Worm (Caenorhabditis elegans) whole organism, mixed stage, embryonic: ENCODE results near the gene try-9.

ENCODE experiments used
- M03D4.4 ChIP-seq: sonication (generic microtip); optimal IDR thresholded peaks from 2 replicates; lab custom pipeline; 2017; ENCODE audit warnings: mild to moderate bottlenecking, missing genetic modification characterization, missing compliant biosample characterization
- bed-3 ChIP-seq: fragments of 200-800 bp; sonication (Bioruptor generic); optimal IDR thresholded peaks from 3 replicates; lab custom pipeline; 2018; ENCODE audit warnings: mild to moderate bottlenecking, missing genetic modification characterization, moderate library complexity, missing compliant biosample characterization
- ceh-39 ChIP-seq: fragments of 150-350 bp; optimal IDR thresholded peaks from 2 replicates; lab custom pipeline; 2014; ENCODE audit warnings: missing biosample characterization, missing genetic modification characterization
- ceh-43 ChIP-seq: fragments of 200-800 bp; sonication (Bioruptor generic); optimal IDR thresholded peaks from 2 replicates; lab custom pipeline; 2018; ENCODE audit warnings: mild to moderate bottlenecking, missing genetic modification characterization, moderate library complexity, missing compliant biosample characterization
- ceh-83 ChIP-seq: fragments of 200-800 bp; sonication (Bioruptor generic); optimal IDR thresholded peaks from 2 replicates; lab custom pipeline; 2018; ENCODE audit warnings: mild to moderate bottlenecking, missing genetic modification characterization, missing compliant biosample characterization
- ces-1 ChIP-seq: fragments of 150-350 bp; optimal IDR thresholded peaks from 2 replicates; lab custom pipeline; 2014; ENCODE audit warnings: missing biosample characterization, missing genetic modification reagents, missing genetic modification characterization
- cnd-1 ChIP-seq: fragments of 200-800 bp; sonication (Bioruptor generic); optimal IDR thresholded peaks from 2 replicates; lab custom pipeline; 2018; ENCODE audit warnings: mild to moderate bottlenecking, missing genetic modification characterization, missing compliant biosample characterization
- drap-1 ChIP-seq: fragments of 200-800 bp; sonication (Bioruptor generic); optimal IDR thresholded peaks from 3 replicates; lab custom pipeline; 2018; ENCODE audit warnings: mild to moderate bottlenecking, missing genetic modification characterization, missing compliant biosample characterization
- elt-3 ChIP-seq: fragments of 150-350 bp; optimal IDR thresholded peaks from 2 replicates; lab custom pipeline; 2014; ENCODE audit warnings: missing biosample characterization, missing genetic modification characterization
- flh-1 ChIP-seq: fragments of 200-800 bp; sonication (Bioruptor generic); optimal IDR thresholded peaks from 2 replicates; lab custom pipeline; 2018; ENCODE audit warnings: mild to moderate bottlenecking, missing genetic modification characterization, moderate library complexity, missing compliant biosample characterization
- ham-2 ChIP-seq: fragments of 200-800 bp; sonication (Bioruptor generic); optimal IDR thresholded peaks from 2 replicates; lab custom pipeline; 2018; ENCODE audit warnings: mild to moderate bottlenecking, missing genetic modification characterization, missing compliant biosample characterization
- hlh-1 ChIP-seq: fragments of 150-350 bp; optimal IDR thresholded peaks from 2 replicates; lab custom pipeline; 2014; ENCODE audit warnings: missing biosample characterization, missing genetic modification reagents, missing genetic modification characterization
- lin-13 ChIP-seq: fragments of 150-350 bp; optimal IDR thresholded peaks from 2 replicates; lab custom pipeline; 2014; ENCODE audit warnings: missing biosample characterization, missing genetic modification characterization
- lin-32 ChIP-seq: fragments of 200-800 bp; sonication (Bioruptor generic); optimal IDR thresholded peaks from 2 replicates; lab custom pipeline; 2018; ENCODE audit warnings: mild to moderate bottlenecking, missing genetic modification characterization, missing compliant biosample characterization
- lsy-2 ChIP-seq: fragments of 150-350 bp; optimal IDR thresholded peaks from 2 replicates; lab custom pipeline; 2014; ENCODE audit warnings: missing biosample characterization, missing genetic modification characterization
- mab-5 ChIP-seq: fragments of 150-350 bp; optimal IDR thresholded peaks from 2 replicates; lab custom pipeline; 2014; ENCODE audit warnings: missing biosample characterization, missing genetic modification characterization
- mep-1 ChIP-seq: fragments of 150-350 bp; optimal IDR thresholded peaks from 2 replicates; lab custom pipeline; 2017; ENCODE audit warnings: missing biosample characterization, missing genetic modification reagents, missing genetic modification characterization, inconsistent platforms
- mls-2 ChIP-seq: sonication (generic microtip); optimal IDR thresholded peaks from 2 replicates; lab custom pipeline; 2016; ENCODE audit warnings: mild to moderate bottlenecking, missing genetic modification characterization, moderate library complexity, missing compliant biosample characterization
- nhr-12 ChIP-seq: fragments of 150-350 bp; optimal IDR thresholded peaks from 2 replicates; lab custom pipeline; 2014; ENCODE audit warnings: missing biosample characterization, missing genetic modification characterization
- nhr-2 ChIP-seq: fragments of 150-350 bp; optimal IDR thresholded peaks from 2 replicates; lab custom pipeline; 2014; ENCODE audit warnings: missing biosample characterization, missing genetic modification characterization
- nhr-237 ChIP-seq: fragments of 150-350 bp; optimal IDR thresholded peaks from 2 replicates; lab custom pipeline; 2014; ENCODE audit warnings: missing biosample characterization, missing genetic modification characterization
- nhr-28 ChIP-seq: fragments of 150-350 bp; optimal IDR thresholded peaks from 2 replicates; lab custom pipeline; 2014; ENCODE audit warnings: missing biosample characterization, missing genetic modification characterization
- pha-4 ChIP-seq: fragments of 150-350 bp; optimal IDR thresholded peaks from 2 replicates; lab custom pipeline; 2018; ENCODE audit warnings: missing biosample characterization, missing genetic modification reagents, missing genetic modification characterization
- sem-2 ChIP-seq: fragments of 200-800 bp; sonication (Bioruptor generic); optimal IDR thresholded peaks from 2 replicates; lab custom pipeline; 2018; ENCODE audit warnings: mild to moderate bottlenecking, missing genetic modification characterization, missing compliant biosample characterization
- snpc-4 ChIP-seq: fragments of 150-350 bp; optimal IDR thresholded peaks from 2 replicates; lab custom pipeline; 2014; ENCODE audit warnings: missing biosample characterization, missing genetic modification characterization
- sptf-1 ChIP-seq: sonication (generic microtip); optimal IDR thresholded peaks from 2 replicates; lab custom pipeline; 2017; ENCODE audit warnings: mild to moderate bottlenecking, missing genetic modification characterization, moderate library complexity, missing compliant biosample characterization
- tbx-8 ChIP-seq: fragments of 200-800 bp; sonication (Bioruptor generic); optimal IDR thresholded peaks from 2 replicates; lab custom pipeline; 2018; ENCODE audit warnings: mild to moderate bottlenecking, missing genetic modification characterization, moderate library complexity, missing compliant biosample characterization
- unc-120 ChIP-seq: sonication (generic microtip); optimal IDR thresholded peaks from 2 replicates; lab custom pipeline; 2017; ENCODE audit warnings: missing genetic modification characterization, missing compliant biosample characterization; ENCODE audit not compliant: poor library complexity, severe bottlenecking
- zip-8 ChIP-seq: fragments of 150-350 bp; optimal IDR thresholded peaks from 2 replicates; lab custom pipeline; 2014; ENCODE audit warnings: missing biosample characterization, missing genetic modification characterization

The try-9 gene

ce11 chrII:4367923-4368322 is at the start of gene try-9:
try-9 (plus strand) TSS chrII:4368223.
- no peak for TF ChIP-seq nhr-28 (tag; lab: Kevin White, UChicago)
- no peak for TF ChIP-seq lin-13 (tag; lab: Kevin White, UChicago)
- no peak for TF ChIP-seq mls-2
- TF ChIP-seq sptf-1 (tag; lab: Kevin White, UChicago): no peak

ce11 chrII:4319537-4320019 is 48.4 kb upstream of the try-9 start, which contains the start of gene Y52E8A.6:
Y52E8A.6 (minus strand) TSS chrII:4319969.
- TF ChIP-seq M03D4.4: no peak
- no peak for TF ChIP-seq unc-120 (tag; lab: Kevin White, UChicago)
- TF ChIP-seq ceh-43 (GFP tag; lab: Kevin White, UChicago): no peak
- TF ChIP-seq bed-3 (GFP tag; lab: Kevin White, UChicago): no peak
- TF ChIP-seq pha-4 (tag; lab: Kevin White, UChicago): no peak
- TF ChIP-seq ceh-83 (GFP tag; lab: Kevin White, UChicago): no peak
- no peak for TF ChIP-seq cnd-1
- TF ChIP-seq ceh-39 (tag; lab: Kevin White, UChicago): no peak
- no peak for TF ChIP-seq lin-32 (GFP tag; lab: Kevin White, UChicago)
- no peak for TF ChIP-seq nhr-2 (tag; lab: Kevin White, UChicago)
- no peak for TF ChIP-seq mls-2
- no peak for TF ChIP-seq nhr-28 (tag; lab: Kevin White, UChicago)
- no peak for TF ChIP-seq sem-2 (GFP tag; lab: Kevin White, UChicago)
- TF ChIP-seq tbx-8 (GFP tag; lab: Kevin White, UChicago): no peak
- no peak for TF ChIP-seq snpc-4 (tag; lab: Kevin White, UChicago)
- TF ChIP-seq ces-1 (GFP tag; lab: Kevin White, UChicago): no peak
- no peak for TF ChIP-seq drap-1 (GFP tag; lab: Kevin White, UChicago)
- TF ChIP-seq lsy-2: no peak
- TF ChIP-seq nhr-12 (tag; lab: Kevin White, UChicago): no peak
- TF ChIP-seq flh-1 (GFP tag; lab: Kevin White, UChicago): no peak

DNA sequence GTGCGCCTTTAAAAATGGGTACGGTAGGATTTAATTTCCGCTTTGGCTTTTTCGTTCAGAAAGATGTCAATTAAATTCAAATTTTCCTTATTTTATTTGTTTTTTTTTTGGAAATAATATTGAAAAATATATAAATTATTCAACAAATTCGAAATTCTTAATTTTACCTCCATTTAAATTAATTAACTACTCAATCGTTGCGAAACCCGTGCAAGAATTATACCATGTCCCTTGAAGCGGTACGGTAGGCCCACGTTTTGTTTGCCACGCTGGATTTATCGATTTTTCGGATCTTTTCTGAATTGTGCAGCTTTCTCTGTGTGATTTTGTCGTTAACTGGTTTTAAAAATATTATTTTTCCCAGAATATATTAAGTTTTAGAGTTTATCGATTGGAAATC is 47.6 kb upstream of the try-9 start, which contains the start of gene Y52E8A.2:
Gene Y52E8A.2, plus strand, starts transcription at position 382 of the 400 bp plus-strand sequence.
- no peak for TF ChIP-seq nhr-2 (tag; lab: Kevin White, UChicago)
- TF ChIP-seq drap-1 (GFP tag; lab: Kevin White, UChicago): no peak
- TF ChIP-seq flh-1 (GFP tag; lab: Kevin White, UChicago): no peak
- TF ChIP-seq pha-4 (tag; lab: Kevin White, UChicago): no peak
- TF ChIP-seq, all 35 proteins: peak for 0

ce11 chrII:4321766-4322165 is 46.3 kb upstream of the try-9 start, which contains the start of gene Y52E8A.1:
Y52E8A.1 (plus strand) TSS chrII:4322066.
- TF ChIP-seq tbx-8 (GFP tag; lab: Kevin White, UChicago) (no peak), nhr-237 (no peak)

DNA sequence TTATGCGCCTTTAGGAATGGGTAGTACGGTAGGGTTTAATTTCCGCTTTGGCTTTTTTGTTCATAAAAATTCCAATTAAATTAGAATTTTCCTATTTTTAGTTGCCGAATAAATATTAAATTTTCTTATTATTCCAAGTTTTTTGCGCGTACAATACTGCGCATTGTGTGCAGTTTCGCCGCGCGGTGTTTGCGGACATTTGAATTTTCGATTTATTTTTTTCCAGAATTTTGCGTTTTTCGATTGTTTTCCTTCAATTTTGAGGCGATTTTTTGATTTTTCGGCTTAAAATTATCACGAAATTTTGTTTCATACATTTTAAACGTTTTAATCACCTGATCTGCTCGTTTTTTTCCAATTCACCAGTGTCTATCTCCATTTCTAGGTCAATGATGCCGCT is 45.2 kb upstream of the try-9 start, which contains the start of gene H20J04.6:
Gene H20J04.6, plus strand, starts transcription at position 386 of the 400 bp plus-strand sequence.
- TF ChIP-seq mab-5 (tag; lab: Kevin White, UChicago): no peak
- peak; percentile 39 for TF ChIP-seq lsy-2
- no peak for TF ChIP-seq ham-2 (GFP tag; lab: Kevin White, UChicago)
- peak; percentile 29 for TF ChIP-seq mep-1
- TF ChIP-seq ces-1 (GFP tag; lab: Kevin White, UChicago): peak; percentile 18
- no peak for TF ChIP-seq cnd-1
- peak; percentile 13 for TF ChIP-seq ceh-83 (GFP tag; lab: Kevin White, UChicago)
- no peak for TF ChIP-seq flh-1 (GFP tag; lab: Kevin White, UChicago)

- TF ChIP-seq drap-1 (GFP tag; lab: Kevin White, UChicago) (no peak), elt-3 (tag; lab: Kevin White, UChicago) (no peak), sptf-1 (tag; lab: Kevin White, UChicago) (no peak), ces-1 (GFP tag; lab: Kevin White, UChicago) (no peak), mab-5 (tag; lab: Kevin White, UChicago) (no peak), snpc-4 (tag; lab: Kevin White, UChicago) (no peak), zip-8 (no peak), mls-2 (no peak), ceh-43 (GFP tag; lab: Kevin White, UChicago) (no peak), hlh-1 (tag; lab: Kevin White, UChicago) (no peak), ham-2 (GFP tag; lab: Kevin White, UChicago) (no peak)
Measured at ce11 chrII:4324061-4324460, 44.0 kb upstream of the try-9 start, which contains the start of gene mog-2. mog-2 (plus strand) TSS chrII:4324361.
